Worm (Caenorhabditis elegans) whole organism, midembryonic: ENCODE measurements around the gene fbxb-105.

Experiments used
- T22C8.4 ChIP-seq: fragments of 200-800 bp; sonication (Bioruptor generic); IDR thresholded peaks from 2 replicates; pipeline ENCODE4 v1.3.6; 2022; ENCODE audit warnings: missing genetic modification characterization, missing compliant biosample characterization
- cog-1 ChIP-seq: sonication (generic microtip); optimal IDR thresholded peaks from 2 replicates; lab custom pipeline; 2016; ENCODE audit warnings: missing genetic modification characterization, missing compliant biosample characterization
- flt-1 ChIP-seq: fragments of 200-800 bp; sonication (Bioruptor generic); IDR thresholded peaks from 2 replicates; pipeline ENCODE4 v1.3.6; 2022; ENCODE audit warnings: missing genetic modification characterization, missing compliant biosample characterization
- klf-2 ChIP-seq: fragments of 200-800 bp; sonication (Bioruptor generic); conservative IDR thresholded peaks from 2 replicates; pipeline ENCODE4 v1.3.6; 2022; ENCODE audit warnings: missing genetic modification reagents, missing genetic modification characterization, missing compliant biosample characterization
- med-1 ChIP-seq: sonication (generic microtip); optimal IDR thresholded peaks from 2 replicates; lab custom pipeline; 2017; ENCODE audit warnings: missing genetic modification characterization, mild to moderate bottlenecking, missing compliant biosample characterization, antibody characterized with exemption, missing genetic modification reagents; ENCODE audit not compliant: insufficient read depth
- ref-1 ChIP-seq: fragments of 200-800 bp; sonication (Bioruptor generic); conservative IDR thresholded peaks from 2 replicates; pipeline ENCODE4 v1.3.6; 2022; ENCODE audit warnings: missing genetic modification reagents, missing genetic modification characterization, missing compliant biosample characterization
- tab-1 ChIP-seq: fragments of 200-800 bp; sonication (Bioruptor generic); IDR thresholded peaks from 2 replicates; pipeline ENCODE4 v1.3.6; 2022; ENCODE audit warnings: missing genetic modification characterization, missing compliant biosample characterization
- ztf-23 ChIP-seq: fragments of 200-800 bp; sonication (Bioruptor generic); IDR thresholded peaks from 2 replicates; pipeline ENCODE4 v1.3.6; 2022; ENCODE audit warnings: missing genetic modification reagents, missing genetic modification characterization, missing compliant biosample characterization
- ztf-29 ChIP-seq: fragments of 200-800 bp; sonication (Bioruptor generic); IDR thresholded peaks from 2 replicates; pipeline ENCODE4 v1.3.6; 2022; ENCODE audit warnings: missing genetic modification reagents, missing genetic modification characterization, missing compliant biosample characterization

Gene fbxb-105

ce11 chrII:2742251-2742650, 28.4 kb downstream of the fbxb-105 start, which contains the start of gene T05A8.7:
Gene T05A8.7 (minus strand): TSS chrII:2742351.
- TF ChIP-seq flt-1 (GFP tag; lab: Robert Waterston, UW) (no peak), ztf-23 (no peak), cog-1 (no peak), med-1 (no peak), klf-2 (GFP tag; lab: Robert Waterston, UW) (no peak), ztf-29 (GFP tag; lab: Robert Waterston, UW) (no peak), ref-1 (GFP tag; lab: Robert Waterston, UW) (no peak), T22C8.4 (GFP tag; lab: Robert Waterston, UW) (no peak), tab-1 (no peak)

DNA sequence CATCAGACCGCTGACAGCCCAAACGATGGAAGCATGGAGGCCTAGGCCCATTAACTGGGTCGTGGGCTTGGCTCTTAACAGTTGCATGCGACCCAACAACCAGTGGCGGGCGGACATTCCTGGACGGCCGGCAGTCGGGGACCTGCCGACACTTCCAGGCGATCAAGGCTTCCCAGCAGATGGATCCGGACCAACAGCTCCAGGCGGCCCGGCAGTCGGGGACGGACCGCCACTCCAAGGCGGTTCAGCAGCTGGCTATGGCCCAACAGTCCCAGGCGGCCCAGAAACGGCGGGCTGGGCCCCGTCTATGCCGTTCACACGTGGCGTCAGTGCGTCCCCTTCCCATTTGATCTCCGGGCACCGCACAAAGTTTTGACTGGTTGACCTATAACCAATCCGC, 29.3 kb downstream of the fbxb-105 start:
- TF ChIP-seq ztf-23 (no peak), cog-1 (no peak), klf-2 (GFP tag; lab: Robert Waterston, UW) (no peak), T22C8.4 (GFP tag; lab: Robert Waterston, UW) (no peak), tab-1 (no peak), med-1 (no peak), ztf-29 (GFP tag; lab: Robert Waterston, UW) (no peak), flt-1 (GFP tag; lab: Robert Waterston, UW) (no peak), ref-1 (GFP tag; lab: Robert Waterston, UW) (no peak)

- TF ChIP-seq tab-1, result no peak
- TF ChIP-seq flt-1 (GFP tag; lab: Robert Waterston, UW), result no peak
- TF ChIP-seq ztf-23, result no peak
- TF ChIP-seq ref-1 (GFP tag; lab: Robert Waterston, UW), result no peak
- TF ChIP-seq T22C8.4 (GFP tag; lab: Robert Waterston, UW), result no peak
- TF ChIP-seq klf-2 (GFP tag; lab: Robert Waterston, UW), result no peak
- no peak for TF ChIP-seq cog-1
- TF ChIP-seq med-1, result no peak
- TF ChIP-seq ztf-29 (GFP tag; lab: Robert Waterston, UW), result no peak
These were observed 31.1 kb downstream of the fbxb-105 start, which contains the start of gene T05A8.6 for ce11 chrII:2739619-2740018. Gene T05A8.6 (minus strand): TSS chrII:2739719.

DNA sequence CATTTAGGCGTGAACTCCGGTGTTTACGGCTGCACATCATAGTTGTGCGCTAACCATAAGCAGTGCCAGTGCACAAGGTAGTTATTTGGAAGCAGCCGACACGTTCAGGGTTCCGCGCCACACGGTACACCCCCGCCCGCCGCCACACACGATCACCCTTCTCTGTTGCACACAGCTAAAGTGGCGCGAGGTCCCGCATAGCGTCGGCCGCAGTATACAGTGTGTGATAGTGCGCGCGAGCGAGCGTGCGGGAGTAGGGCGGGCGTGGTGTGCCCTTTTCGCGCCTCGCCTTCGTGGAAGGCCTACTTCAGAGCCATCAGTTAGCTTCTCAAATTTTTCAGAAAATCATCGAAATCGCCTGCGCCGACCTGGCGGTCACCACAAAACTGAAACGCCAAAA, 33.8 kb downstream of the fbxb-105 start:
- TF ChIP-seq tab-1 (0 out of 2 replicates have a peak, but pooled peaks have one; percentile 16), ref-1 (GFP tag; lab: Robert Waterston, UW) (no peak)

- TF ChIP-seq flt-1 (GFP tag; lab: Robert Waterston, UW) (no peak), klf-2 (GFP tag; lab: Robert Waterston, UW) (no peak), med-1 (no peak), T22C8.4 (GFP tag; lab: Robert Waterston, UW) (no peak), cog-1 (no peak), ref-1 (GFP tag; lab: Robert Waterston, UW) (no peak), tab-1 (no peak)
These were observed 34.4 kb downstream of the fbxb-105 start, which contains the start of gene T05A8.8 for ce11 chrII:2736156-2736728. Gene T05A8.8 (plus strand): TSS chrII:2736678.

ce11 chrII:2735644-2736043, 35.0 kb downstream of the fbxb-105 start:
- TF ChIP-seq flt-1 (GFP tag; lab: Robert Waterston, UW) (no peak), ztf-29 (GFP tag; lab: Robert Waterston, UW) (no peak), klf-2 (GFP tag; lab: Robert Waterston, UW) (no peak), cog-1 (no peak), med-1 (no peak), T22C8.4 (GFP tag; lab: Robert Waterston, UW) (no peak), tab-1 (no peak), ztf-23 (no peak), ref-1 (GFP tag; lab: Robert Waterston, UW) (no peak)

ce11 chrII:2735192-2735591, 35.5 kb downstream of the fbxb-105 start, which contains the start of gene wdr-31:
Gene wdr-31 (minus strand): TSS chrII:2735292.
- no peak for TF ChIP-seq ref-1 (GFP tag; lab: Robert Waterston, UW)
- no peak for TF ChIP-seq flt-1 (GFP tag; lab: Robert Waterston, UW)
- TF ChIP-seq klf-2 (GFP tag; lab: Robert Waterston, UW), result no peak
- TF ChIP-seq tab-1, result no peak
- no peak for TF ChIP-seq cog-1
- no peak for TF ChIP-seq ztf-29 (GFP tag; lab: Robert Waterston, UW)

DNA sequence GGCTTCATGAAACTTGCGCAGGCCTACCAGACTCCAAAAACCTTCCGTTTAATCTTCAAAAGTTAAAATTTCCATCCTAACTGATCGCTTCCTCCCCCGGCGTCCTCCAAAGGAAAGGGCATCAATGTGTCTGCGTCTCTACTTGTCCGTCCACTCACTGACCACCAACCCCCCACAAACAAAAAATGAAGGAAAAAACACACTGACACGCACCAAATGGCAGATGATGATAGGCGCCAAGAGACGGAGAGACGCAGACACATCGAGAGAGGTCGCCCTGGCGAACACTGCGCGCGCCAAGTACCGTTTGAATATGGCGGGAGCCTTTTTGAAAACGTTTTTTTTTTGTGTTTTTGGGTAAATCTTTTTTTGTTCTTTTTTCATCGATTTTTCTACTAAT, 36.0 kb downstream of the fbxb-105 start:
- TF ChIP-seq ztf-29 (GFP tag; lab: Robert Waterston, UW) (no peak), flt-1 (GFP tag; lab: Robert Waterston, UW) (no peak), cog-1 (no peak)

- TF ChIP-seq tab-1 (no peak), flt-1 (GFP tag; lab: Robert Waterston, UW) (no peak), med-1 (no peak), cog-1 (no peak), T22C8.4 (GFP tag; lab: Robert Waterston, UW) (no peak), ztf-29 (GFP tag; lab: Robert Waterston, UW) (no peak), klf-2 (GFP tag; lab: Robert Waterston, UW) (no peak), ztf-23 (no peak), ref-1 (GFP tag; lab: Robert Waterston, UW) (no peak)
These were observed 36.4 kb downstream of the fbxb-105 start for ce11 chrII:2734266-2734665.

DNA sequence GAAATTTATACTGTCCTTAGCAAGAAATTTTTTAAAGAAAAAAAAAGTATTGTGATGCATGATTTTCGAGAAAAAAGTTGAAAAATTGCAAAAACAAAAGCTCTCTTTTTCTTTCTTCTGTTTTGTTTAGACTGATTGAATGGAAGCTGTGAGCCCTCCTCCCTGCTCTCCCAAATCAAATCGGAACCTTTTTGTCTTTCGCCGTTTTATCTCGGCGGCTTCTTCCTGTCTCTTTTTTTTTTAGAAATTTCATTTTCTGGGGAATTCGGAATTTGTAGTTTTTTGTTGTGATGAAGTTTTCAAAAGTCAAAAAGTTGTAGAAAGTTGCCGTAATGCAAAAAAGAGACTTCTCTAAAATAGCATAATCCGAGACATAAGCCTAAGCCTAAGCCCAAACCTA, 40.0 kb downstream of the fbxb-105 start:
- TF ChIP-seq ztf-29 (GFP tag; lab: Robert Waterston, UW) (no peak), ref-1 (GFP tag; lab: Robert Waterston, UW) (no peak), flt-1 (GFP tag; lab: Robert Waterston, UW) (no peak), tab-1 (no peak), klf-2 (GFP tag; lab: Robert Waterston, UW) (no peak), cog-1 (no peak), med-1 (no peak), ztf-23 (no peak), T22C8.4 (GFP tag; lab: Robert Waterston, UW) (no peak)
